Fruit fly (Drosophila melanogaster): ENCODE results near the gene CG4768.

The CG4768 gene

dm6 chrX:16772882-16773827, 18.8 kb upstream of the CG4768 start (continued):
- TF ChIP-seq CG8388 (GFP tag; optimal IDR thresholded peaks at IDR 0.05) (peak; percentile 36), Hr78 (GFP tag; optimal IDR thresholded peaks at IDR 0.05) (peak in 1 of 2 experiments; percentile 29), CG7987 (GFP tag; optimal IDR thresholded peaks at IDR 0.05) (no peak), Meics (GFP tag; optimal IDR thresholded peaks at IDR 0.05) (no peak), YL-1 (GFP tag; optimal IDR thresholded peaks at IDR 0.05) (no peak), hb (GFP tag; IDR thresholded peaks at IDR 0.05; ENCODE audit: partially characterized antibody) (no peak), ato (GFP tag; IDR thresholded peaks at IDR 0.05; ENCODE audit: partially characterized antibody) (no peak), Nf-YB (GFP tag; optimal IDR thresholded peaks at IDR 0.05) (no peak), CG31224 (GFP tag; IDR thresholded peaks at IDR 0.05) (no peak), tup (GFP tag; optimal IDR thresholded peaks at IDR 0.05) (peak; percentile 23), CG2875 (GFP tag; optimal IDR thresholded peaks at IDR 0.05) (peak; percentile 37), Hr51 (GFP tag; optimal IDR thresholded peaks at IDR 0.05) (peak in 1 of 2 experiments; percentile 24), CG7963 (GFP tag; IDR thresholded peaks at IDR 0.05; ENCODE audit: partially characterized antibody) (no peak), Mes4 (GFP tag; optimal IDR thresholded peaks at IDR 0.05) (no peak), Med (GFP tag) (peak; percentile 91), CG4707 (GFP tag; optimal IDR thresholded peaks at IDR 0.05) (no peak), CG8290 (GFP tag; optimal IDR thresholded peaks at IDR 0.05) (peak; percentile 46), CG8290 (tag; optimal IDR thresholded peaks at IDR 0.05) (no peak), btn (GFP tag; optimal IDR thresholded peaks at IDR 0.05) (peak; percentile 9), CG30020 (tag; optimal IDR thresholded peaks at IDR 0.05) (no peak), cg (GFP tag; optimal IDR thresholded peaks at IDR 0.05) (no peak), yki (optimal IDR thresholded peaks at IDR 0.05) (no peak), CG32772 (GFP tag; IDR thresholded peaks at IDR 0.05) (peak; percentile 64; the same call in 1 of the 2 replicates), CG2889 (GFP tag; IDR thresholded peaks at IDR 0.05) (no peak), lbe (GFP tag; optimal IDR thresholded peaks at IDR 0.05) (no peak), H2.0 (GFP tag; IDR thresholded peaks at IDR 0.05) (peak; percentile 53; the same call in 1 of the 2 replicates), CG15696 (tag; optimal IDR thresholded peaks at IDR 0.05) (peak; percentile 38), CG1647 (GFP tag; optimal IDR thresholded peaks at IDR 0.05) (peak; percentile 15), CG8359 (GFP tag; optimal IDR thresholded peaks at IDR 0.05; ENCODE audit: borderline replicate concordance) (peak; percentile 28), Ravus (GFP tag; IDR thresholded peaks at IDR 0.05) (no peak), tx (GFP tag; optimal IDR thresholded peaks at IDR 0.05) (no peak), ci (GFP tag; IDR thresholded peaks at IDR 0.05) (peak; percentile 80), Oli (tag; optimal IDR thresholded peaks at IDR 0.05) (peak; percentile 25), otp (GFP tag; IDR thresholded peaks at IDR 0.05) (peak; percentile 77), CG4854 (GFP tag; optimal IDR thresholded peaks at IDR 0.05) (peak; percentile 5), pan (optimal IDR thresholded peaks at IDR 0.05) (no peak), pan (GFP tag; optimal IDR thresholded peaks at IDR 0.05 in 1 of 2, IDR thresholded peaks at IDR 0.05 in 1 of 2) (peak in 1 of 2 experiments; percentile 63), cato (GFP tag; optimal IDR thresholded peaks at IDR 0.05; ENCODE audit: borderline replicate concordance) (peak; percentile 25), CG9215 (GFP tag; IDR thresholded peaks at IDR 0.05) (peak; percentile 39; the same call in 1 of the 2 replicates), CG10543 (GFP tag; optimal IDR thresholded peaks at IDR 0.05) (no peak), jumu (GFP tag; optimal IDR thresholded peaks at IDR 0.05) (peak; percentile 75), sob (GFP tag; IDR thresholded peaks at IDR 0.05) (peak; percentile 59; the same call in 1 of the 2 replicates), CG11560 (tag; IDR thresholded peaks at IDR 0.05) (no peak), stwl (tag; optimal IDR thresholded peaks at IDR 0.05) (peak; percentile 1), ap (GFP tag; IDR thresholded peaks at IDR 0.05) (peak; percentile 59; the same call in 1 of the 2 replicates), CG12219 (GFP tag; optimal IDR thresholded peaks at IDR 0.05) (no peak), Hand (GFP tag; optimal IDR thresholded peaks at IDR 0.05) (no peak), Spps (tag; optimal IDR thresholded peaks at IDR 0.05) (peak; percentile 66)

Data from whole organism, embryonic.